Worm (Caenorhabditis elegans) whole organism, L3 larva: ENCODE results near the gene nhr-10.

Experiments used
- R02D3.7 ChIP-seq: fragments of 150-350 bp; optimal IDR thresholded peaks from 2 replicates; lab custom pipeline; 2014; ENCODE audit warnings: missing biosample characterization, missing genetic modification characterization
- ZK546.5 ChIP-seq: sonication (generic microtip); optimal IDR thresholded peaks from 2 replicates; lab custom pipeline; 2017; ENCODE audit warnings: missing biosample characterization, missing genetic modification characterization
- aly-2 ChIP-seq: fragments of 150-350 bp; optimal IDR thresholded peaks from 2 replicates; lab custom pipeline; 2014; ENCODE audit warnings: missing biosample characterization, missing genetic modification characterization
- ama-1 ChIP-seq: fragments of 150-350 bp; optimal IDR thresholded peaks from 2 replicates; lab custom pipeline; 2018
- ceh-16 ChIP-seq: sonication (generic microtip); optimal IDR thresholded peaks from 2 replicates; lab custom pipeline; 2017; ENCODE audit warnings: missing biosample characterization, missing genetic modification characterization
- ceh-28 ChIP-seq: fragments of 150-350 bp; optimal IDR thresholded peaks from 2 replicates; lab custom pipeline; 2014; ENCODE audit warnings: missing biosample characterization, missing genetic modification reagents, missing genetic modification characterization
- ceh-82 ChIP-seq: fragments of 150-350 bp; optimal IDR thresholded peaks from 2 replicates; lab custom pipeline; 2014; ENCODE audit warnings: missing biosample characterization, missing genetic modification characterization
- ceh-9 ChIP-seq: sonication (generic microtip); optimal IDR thresholded peaks from 2 replicates; lab custom pipeline; 2018; ENCODE audit warnings: missing biosample characterization, missing genetic modification characterization
- daf-12 ChIP-seq: fragments of 150-350 bp; optimal IDR thresholded peaks from 2 replicates; lab custom pipeline; 2014; ENCODE audit warnings: missing biosample characterization, missing genetic modification reagents, missing genetic modification characterization
- egl-27 ChIP-seq: sonication (generic microtip); optimal IDR thresholded peaks from 4 replicates; lab custom pipeline; 2017; ENCODE audit warnings: missing biosample characterization, missing genetic modification reagents, missing genetic modification characterization
- egl-5 ChIP-seq: fragments of 150-350 bp; optimal IDR thresholded peaks from 2 replicates; lab custom pipeline; 2017; ENCODE audit warnings: missing biosample characterization, missing genetic modification reagents, missing genetic modification characterization, inconsistent platforms
- elt-1 ChIP-seq: fragments of 150-350 bp; optimal IDR thresholded peaks from 2 replicates; lab custom pipeline; 2014; ENCODE audit warnings: missing biosample characterization, missing genetic modification characterization
- elt-2 ChIP-seq: sonication (generic microtip); optimal IDR thresholded peaks from 2 replicates; lab custom pipeline; 2016; ENCODE audit warnings: missing genetic modification reagents, mild to moderate bottlenecking, missing genetic modification characterization, missing compliant biosample characterization
- elt-3 ChIP-seq, 3 experiments: fragments of 150-350 bp in 1 of 3; sonication (generic microtip) in 2 of 3; optimal IDR thresholded peaks; 2 replicates in 2 of 3; 4 replicates in 1 of 3; lab custom pipeline; 2014 to 2017; ENCODE audit warnings: missing biosample characterization in 3 of 3, missing genetic modification characterization in 3 of 3
- eor-1 ChIP-seq, 2 experiments: fragments of 150-350 bp; optimal IDR thresholded peaks; 2 replicates each; lab custom pipeline; 2014 to 2018; ENCODE audit warnings: missing biosample characterization in 2 of 2, missing genetic modification characterization in 2 of 2
- fkh-10 ChIP-seq: sonication (generic microtip); optimal IDR thresholded peaks from 2 replicates; lab custom pipeline; 2017; ENCODE audit warnings: missing biosample characterization, missing genetic modification reagents, missing genetic modification characterization
- fkh-2 ChIP-seq: fragments of 150-350 bp; optimal IDR thresholded peaks from 2 replicates; lab custom pipeline; 2014; ENCODE audit warnings: missing biosample characterization, missing genetic modification reagents, missing genetic modification characterization
- fos-1 ChIP-seq: fragments of 150-350 bp; optimal IDR thresholded peaks from 2 replicates; lab custom pipeline; 2014; ENCODE audit warnings: missing biosample characterization, missing genetic modification characterization
- hmg-11 ChIP-seq: sonication (generic microtip); optimal IDR thresholded peaks from 2 replicates; lab custom pipeline; 2016; ENCODE audit warnings: missing genetic modification characterization, missing compliant biosample characterization
- jun-1 ChIP-seq: fragments of 150-350 bp; optimal IDR thresholded peaks from 2 replicates; lab custom pipeline; 2014; ENCODE audit warnings: missing biosample characterization, missing genetic modification reagents, missing genetic modification characterization
- lin-15B ChIP-seq: fragments of 150-350 bp; optimal IDR thresholded peaks from 2 replicates; lab custom pipeline; 2014; ENCODE audit warnings: missing biosample characterization, missing genetic modification characterization
- lin-39 ChIP-seq: fragments of 150-350 bp; optimal IDR thresholded peaks from 2 replicates; lab custom pipeline; 2018; ENCODE audit warnings: missing biosample characterization, missing genetic modification reagents, missing genetic modification characterization
- lsy-12 ChIP-seq: sonication (generic microtip); optimal IDR thresholded peaks from 2 replicates; lab custom pipeline; 2016; ENCODE audit warnings: mild to moderate bottlenecking, missing genetic modification characterization, missing compliant biosample characterization
- mdl-1 ChIP-seq: fragments of 150-350 bp; optimal IDR thresholded peaks from 2 replicates; lab custom pipeline; 2014; ENCODE audit warnings: missing biosample characterization, missing genetic modification characterization
- mml-1 ChIP-seq: fragments of 150-350 bp; sonication (generic microtip); optimal IDR thresholded peaks from 3 replicates; lab custom pipeline; 2014; ENCODE audit warnings: missing biosample characterization, missing genetic modification characterization
- nfya-1 ChIP-seq: sonication (generic microtip); optimal IDR thresholded peaks from 2 replicates; lab custom pipeline; 2017; ENCODE audit warnings: missing genetic modification characterization, mild to moderate bottlenecking, missing compliant biosample characterization, antibody characterized with exemption, moderate library complexity; ENCODE audit not compliant: insufficient read depth
- nhr-11 ChIP-seq: fragments of 150-350 bp; optimal IDR thresholded peaks from 2 replicates; lab custom pipeline; 2014; ENCODE audit warnings: missing biosample characterization, missing genetic modification characterization
- nhr-12 ChIP-seq: fragments of 150-350 bp; optimal IDR thresholded peaks from 2 replicates; lab custom pipeline; 2014; ENCODE audit warnings: missing biosample characterization, missing genetic modification characterization
- nhr-23 ChIP-seq: fragments of 150-350 bp; optimal IDR thresholded peaks from 2 replicates; lab custom pipeline; 2014; ENCODE audit warnings: missing biosample characterization, missing genetic modification reagents, missing genetic modification characterization
- nhr-237 ChIP-seq: fragments of 150-350 bp; optimal IDR thresholded peaks from 2 replicates; lab custom pipeline; 2014; ENCODE audit warnings: missing biosample characterization, missing genetic modification characterization
- nhr-25 ChIP-seq: sonication (generic microtip); optimal IDR thresholded peaks from 2 replicates; lab custom pipeline; 2017; ENCODE audit warnings: missing biosample characterization, missing genetic modification characterization
- nhr-28 ChIP-seq: fragments of 150-350 bp; optimal IDR thresholded peaks from 2 replicates; lab custom pipeline; 2014; ENCODE audit warnings: missing biosample characterization, missing genetic modification characterization
- nhr-43 ChIP-seq: sonication (generic microtip); optimal IDR thresholded peaks from 2 replicates; lab custom pipeline; 2016; ENCODE audit warnings: mild to moderate bottlenecking, missing genetic modification characterization, missing compliant biosample characterization; ENCODE audit not compliant: poor library complexity, severe bottlenecking
- nhr-67 ChIP-seq: fragments of 150-350 bp; optimal IDR thresholded peaks from 2 replicates; lab custom pipeline; 2014; ENCODE audit warnings: missing biosample characterization, missing genetic modification characterization
- nhr-76 ChIP-seq: fragments of 150-350 bp; sonication (generic microtip); optimal IDR thresholded peaks from 5 replicates; lab custom pipeline; 2014; ENCODE audit warnings: missing biosample characterization, missing genetic modification characterization
- nhr-77 ChIP-seq: fragments of 150-350 bp; optimal IDR thresholded peaks from 2 replicates; lab custom pipeline; 2014; ENCODE audit warnings: missing biosample characterization, missing genetic modification characterization
- pha-4 ChIP-seq: fragments of 150-350 bp; optimal IDR thresholded peaks from 2 replicates; lab custom pipeline; 2014; ENCODE audit warnings: missing biosample characterization, missing genetic modification reagents, missing genetic modification characterization
- pqm-1 ChIP-seq: fragments of 150-350 bp; optimal IDR thresholded peaks from 2 replicates; lab custom pipeline; 2017; ENCODE audit warnings: missing biosample characterization, missing genetic modification characterization, inconsistent platforms
- sea-2 ChIP-seq: fragments of 150-350 bp; sonication (generic microtip); optimal IDR thresholded peaks from 4 replicates; lab custom pipeline; 2014; ENCODE audit warnings: missing biosample characterization, missing genetic modification reagents, missing genetic modification characterization
- skn-1 ChIP-seq: fragments of 150-350 bp; optimal IDR thresholded peaks from 2 replicates; lab custom pipeline; 2014; ENCODE audit warnings: missing biosample characterization, missing genetic modification characterization
- snpc-4 ChIP-seq: fragments of 150-350 bp; optimal IDR thresholded peaks from 2 replicates; lab custom pipeline; 2014; ENCODE audit warnings: missing biosample characterization, missing genetic modification characterization
- tbx-2 ChIP-seq: sonication (generic microtip); optimal IDR thresholded peaks from 2 replicates; lab custom pipeline; 2016; ENCODE audit warnings: mild to moderate bottlenecking, missing genetic modification characterization, missing compliant biosample characterization
- unc-39 ChIP-seq: sonication (generic microtip); optimal IDR thresholded peaks from 4 replicates; lab custom pipeline; 2017; ENCODE audit warnings: missing biosample characterization, missing genetic modification characterization
- unc-62 ChIP-seq: fragments of 150-350 bp; sonication (generic microtip); optimal IDR thresholded peaks from 4 replicates; lab custom pipeline; 2014; ENCODE audit warnings: missing biosample characterization, missing genetic modification reagents, missing genetic modification characterization
- zag-1 ChIP-seq: fragments of 150-350 bp; optimal IDR thresholded peaks from 2 replicates; lab custom pipeline; 2014; ENCODE audit warnings: missing biosample characterization, missing genetic modification characterization
- ztf-11 ChIP-seq: fragments of 150-350 bp; optimal IDR thresholded peaks from 2 replicates; lab custom pipeline; 2014; ENCODE audit warnings: missing biosample characterization, missing genetic modification characterization
- ztf-4 ChIP-seq: fragments of 150-350 bp; optimal IDR thresholded peaks from 2 replicates; lab custom pipeline; 2014; ENCODE audit warnings: missing biosample characterization, missing genetic modification characterization

Gene nhr-10

DNA sequence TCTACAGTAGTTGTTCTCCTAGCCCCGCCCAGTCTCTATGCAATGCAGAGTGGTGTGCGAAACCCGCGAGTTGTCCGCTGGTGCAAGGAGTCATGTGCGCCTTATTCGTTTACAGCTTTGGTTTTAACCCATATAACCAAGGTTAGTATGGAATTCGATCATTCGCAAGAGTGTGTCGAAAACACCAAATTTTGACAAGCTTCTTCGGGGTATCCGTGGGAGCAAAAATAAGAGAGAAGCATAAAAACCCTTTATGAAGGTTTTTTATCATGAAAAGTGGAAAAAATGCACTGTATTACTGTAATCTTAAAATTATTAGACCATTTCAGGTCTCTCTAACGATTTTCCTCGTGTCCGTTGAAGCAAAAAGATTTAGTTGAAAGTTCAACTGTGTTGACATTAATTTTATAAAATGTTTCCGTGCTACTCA, 26.9 kb upstream of the nhr-10 start:
- TF ChIP-seq aly-2 (no peak), fkh-10 (GFP tag; lab: Kevin White, UChicago) (no peak), nhr-67 (tag; lab: Kevin White, UChicago) (no peak), jun-1 (tag; lab: Kevin White, UChicago) (no peak), snpc-4 (peak; percentile 97), nhr-12 (no peak), tbx-2 (tag; lab: Kevin White, UChicago) (no peak), lin-39 (tag; lab: Kevin White, UChicago) (no peak), lin-15B (tag; lab: Kevin White, UChicago) (no peak), zag-1 (tag; lab: Kevin White, UChicago) (no peak), ztf-4 (tag; lab: Kevin White, UChicago) (no peak), elt-2 (tag; lab: Kevin White, UChicago) (peak; percentile 26), daf-12 (tag; lab: Kevin White, UChicago) (no peak), unc-62 (no peak), nfya-1 (tag; lab: Kevin White, UChicago) (peak; percentile 43), pha-4 (tag; lab: Kevin White, UChicago) (no peak), ztf-11 (tag; lab: Kevin White, UChicago) (no peak), R02D3.7 (tag; lab: Kevin White, UChicago) (no peak), nhr-76 (tag; lab: Kevin White, UChicago) (no peak), nhr-28 (tag; lab: Kevin White, UChicago) (no peak), nhr-25 (tag; lab: Kevin White, UChicago) (peak; percentile 11), fos-1 (no peak), fkh-2 (tag; lab: Kevin White, UChicago) (no peak), elt-1 (tag; lab: Kevin White, UChicago) (no peak), nhr-43 (tag; lab: Kevin White, UChicago) (no peak), nhr-77 (no peak), skn-1 (tag; lab: Kevin White, UChicago) (no peak), pqm-1 (peak; percentile 45), ama-1 (peak; percentile 76), eor-1 (tag; optimal IDR thresholded peaks at IDR 0.05; lab: Kevin White, UChicago) (no peak)

DNA sequence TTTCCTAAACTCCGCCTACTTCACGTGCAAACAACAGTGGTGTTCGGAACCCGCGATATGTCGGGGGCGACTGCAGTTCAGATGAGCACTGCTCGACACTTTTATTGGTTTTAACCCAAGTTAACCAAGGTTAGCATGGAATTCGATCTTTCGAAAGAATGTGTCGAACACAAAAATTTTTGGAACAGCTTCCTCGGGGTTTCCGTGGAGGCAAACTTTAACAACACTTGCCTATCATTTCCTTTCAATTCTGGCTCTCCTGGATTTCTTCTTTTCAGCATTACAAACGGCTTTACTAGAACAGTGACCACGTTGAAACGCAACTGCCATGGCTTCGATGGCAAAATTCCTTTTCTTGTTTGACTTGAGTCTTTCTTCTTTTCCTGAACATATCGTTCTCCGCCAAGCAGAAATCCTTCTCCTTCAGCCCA, 26.1 kb upstream of the nhr-10 start:
- TF ChIP-seq egl-27 (tag; lab: Kevin White, UChicago), result peak; percentile 78
- TF ChIP-seq nhr-237 (tag; lab: Kevin White, UChicago), result no peak
- TF ChIP-seq lin-15B (tag; lab: Kevin White, UChicago), result peak; percentile 8
- TF ChIP-seq fkh-10 (GFP tag; lab: Kevin White, UChicago), result no peak
- peak; percentile 61 for TF ChIP-seq nfya-1 (tag; lab: Kevin White, UChicago)
- peak; percentile 51 for TF ChIP-seq pha-4 (tag; lab: Kevin White, UChicago)
- no peak for TF ChIP-seq ztf-4 (tag; lab: Kevin White, UChicago)
- TF ChIP-seq nhr-77, result peak; percentile 62
- TF ChIP-seq nhr-67 (tag; lab: Kevin White, UChicago), result no peak
- no peak for TF ChIP-seq nhr-23 (tag; lab: Kevin White, UChicago)
- no peak for TF ChIP-seq ceh-82 (tag; lab: Kevin White, UChicago)
- TF ChIP-seq lin-39 (tag; lab: Kevin White, UChicago), result no peak
- TF ChIP-seq aly-2, result no peak
- TF ChIP-seq nhr-12, result no peak
- TF ChIP-seq egl-5 (tag; lab: Kevin White, UChicago), result no peak
- TF ChIP-seq elt-2 (tag; lab: Kevin White, UChicago), result peak; percentile 80
- no peak for TF ChIP-seq ceh-9 (tag; lab: Kevin White, UChicago)
- TF ChIP-seq ceh-16 (tag; lab: Kevin White, UChicago), result no peak
- TF ChIP-seq unc-62, result no peak
- TF ChIP-seq ama-1, result peak; percentile 91
- TF ChIP-seq fos-1, result no peak
- TF ChIP-seq sea-2 (GFP tag; lab: Kevin White, UChicago), result no peak
- no peak for TF ChIP-seq daf-12 (tag; lab: Kevin White, UChicago)
- TF ChIP-seq zag-1 (tag; lab: Kevin White, UChicago), result no peak
- peak; percentile 31 for TF ChIP-seq R02D3.7 (tag; lab: Kevin White, UChicago)
- no peak for TF ChIP-seq mml-1 (tag; lab: Kevin White, UChicago)
- no peak for TF ChIP-seq nhr-43 (tag; lab: Kevin White, UChicago)
- TF ChIP-seq ztf-11 (tag; lab: Kevin White, UChicago), result no peak
- TF ChIP-seq hmg-11, result no peak
- peak; percentile 42 for TF ChIP-seq ceh-28
- TF ChIP-seq jun-1 (tag; lab: Kevin White, UChicago), result no peak
- peak in 1 of 3 experiments; percentile 3 for TF ChIP-seq elt-3 (tag; optimal IDR thresholded peaks at IDR 0.05; lab: Kevin White, UChicago)
- peak; percentile 55 for TF ChIP-seq lsy-12
- TF ChIP-seq snpc-4, result peak; percentile 98
- peak; percentile 36 for TF ChIP-seq skn-1 (tag; lab: Kevin White, UChicago)
- TF ChIP-seq pqm-1, result peak; percentile 62
- TF ChIP-seq eor-1 (tag; optimal IDR thresholded peaks at IDR 0.05; lab: Kevin White, UChicago), result no peak
- TF ChIP-seq nhr-28 (tag; lab: Kevin White, UChicago), result no peak
- TF ChIP-seq mdl-1, result no peak
- no peak for TF ChIP-seq fkh-2 (tag; lab: Kevin White, UChicago)
- TF ChIP-seq unc-39 (tag; lab: Kevin White, UChicago), result no peak
- TF ChIP-seq nhr-76 (tag; lab: Kevin White, UChicago), result no peak
- no peak for TF ChIP-seq ZK546.5 (tag; lab: Kevin White, UChicago)
- TF ChIP-seq elt-1 (tag; lab: Kevin White, UChicago), result no peak
- no peak for TF ChIP-seq nhr-25 (tag; lab: Kevin White, UChicago)
- no peak for TF ChIP-seq nhr-11
- no peak for TF ChIP-seq tbx-2 (tag; lab: Kevin White, UChicago)
